Fruit fly (Drosophila melanogaster) whole organism, prepupa: ENCODE data around the gene CecA1.

Experiments used
- Blimp-1 ChIP-seq: fragments of 200-800 bp; sonication (Bioruptor generic); optimal IDR thresholded peaks from 3 replicates; lab custom pipeline; 2017; ENCODE audit warnings: missing biosample characterization, missing genetic modification characterization, mild to moderate bottlenecking, moderate library complexity, missing genetic modification reagents
- CG10631 ChIP-seq: fragments of 200-800 bp; sonication (Bioruptor generic); optimal IDR thresholded peaks from 2 replicates; lab custom pipeline; 2016; ENCODE audit warnings: missing biosample characterization, missing genetic modification characterization
- CG10669 ChIP-seq: fragments of 200-800 bp; sonication (Bioruptor generic); optimal IDR thresholded peaks from 3 replicates; lab custom pipeline; 2018; ENCODE audit warnings: missing biosample characterization, mild to moderate bottlenecking, missing genetic modification characterization, moderate library complexity
- CG11294 ChIP-seq: fragments of 200-800 bp; sonication (Bioruptor generic); IDR thresholded peaks from 2 replicates; pipeline ENCODE4 v1.3.6; 2022; ENCODE audit warnings: missing biosample characterization, missing genetic modification characterization
- CG11902 ChIP-seq: fragments of 200-800 bp; sonication (Bioruptor generic); optimal IDR thresholded peaks from 3 replicates; lab custom pipeline; 2016; ENCODE audit warnings: missing biosample characterization, missing genetic modification characterization
- CG1621 ChIP-seq: fragments of 200-800 bp; sonication (Bioruptor generic); optimal IDR thresholded peaks from 3 replicates; lab custom pipeline; 2018; ENCODE audit warnings: missing biosample characterization, mild to moderate bottlenecking, missing genetic modification characterization
- CG3032 ChIP-seq: fragments of 200-800 bp; optimal IDR thresholded peaks from 2 replicates; lab custom pipeline; 2019; ENCODE audit warnings: missing biosample characterization, mild to moderate bottlenecking, missing genetic modification characterization, moderate library complexity
- CG31627 ChIP-seq: fragments of 200-800 bp; sonication (Bioruptor generic); optimal IDR thresholded peaks from 3 replicates; lab custom pipeline; 2016; ENCODE audit warnings: missing biosample characterization, missing genetic modification characterization
- CG32006 ChIP-seq: fragments of 200-800 bp; sonication (Bioruptor generic); optimal IDR thresholded peaks from 3 replicates; lab custom pipeline; 2017; ENCODE audit warnings: missing biosample characterization, mild to moderate bottlenecking, missing genetic modification characterization
- CG34406 ChIP-seq: fragments of 200-800 bp; sonication (Bioruptor generic); optimal IDR thresholded peaks from 3 replicates; lab custom pipeline; 2016; ENCODE audit warnings: missing biosample characterization, missing genetic modification characterization
- CG3919 ChIP-seq: fragments of 200-800 bp; sonication (Bioruptor generic); optimal IDR thresholded peaks from 3 replicates; lab custom pipeline; 2016; ENCODE audit warnings: missing biosample characterization, missing genetic modification characterization
- CG4318 ChIP-seq: fragments of 200-800 bp; sonication (Bioruptor generic); optimal IDR thresholded peaks from 3 replicates; lab custom pipeline; 2017; ENCODE audit warnings: missing biosample characterization, mild to moderate bottlenecking, missing genetic modification characterization
- CG6163 ChIP-seq: fragments of 200-800 bp; sonication (Bioruptor generic); IDR thresholded peaks from 3 replicates; pipeline ENCODE4 v1.3.6; 2022; ENCODE audit warnings: missing biosample characterization, missing genetic modification characterization
- CG6792 ChIP-seq: fragments of 200-800 bp; sonication (Bioruptor generic); optimal IDR thresholded peaks from 3 replicates; lab custom pipeline; 2016; ENCODE audit warnings: missing biosample characterization, missing genetic modification characterization
- CG6808 ChIP-seq: fragments of 200-800 bp; sonication (Bioruptor generic); optimal IDR thresholded peaks from 3 replicates; lab custom pipeline; 2017; ENCODE audit warnings: missing biosample characterization, missing genetic modification characterization, mild to moderate bottlenecking, moderate library complexity, missing genetic modification reagents
- CG7368 ChIP-seq: fragments of 200-800 bp; sonication (Bioruptor generic); optimal IDR thresholded peaks from 3 replicates; lab custom pipeline; 2016; ENCODE audit warnings: missing biosample characterization, missing genetic modification characterization
- CG8119 ChIP-seq: fragments of 200-800 bp; sonication (Bioruptor generic); IDR thresholded peaks from 3 replicates; pipeline ENCODE4 v1.3.6; 2022; ENCODE audit warnings: missing biosample characterization, missing genetic modification characterization
- CG8319 ChIP-seq: fragments of 200-800 bp; sonication (Bioruptor generic); optimal IDR thresholded peaks from 3 replicates; lab custom pipeline; 2016; ENCODE audit warnings: missing biosample characterization, missing genetic modification characterization
- CG9139 ChIP-seq: fragments of 200-800 bp; sonication (Bioruptor generic); optimal IDR thresholded peaks from 3 replicates; lab custom pipeline; 2017; ENCODE audit warnings: missing biosample characterization, mild to moderate bottlenecking, missing genetic modification characterization
- Eip75B ChIP-seq: fragments of 200-800 bp; sonication (Bioruptor generic); optimal IDR thresholded peaks from 3 replicates; lab custom pipeline; 2016; ENCODE audit warnings: missing biosample characterization, missing genetic modification characterization
- Eip78C ChIP-seq: fragments of 200-800 bp; sonication (Bioruptor generic); peaks from one replicate; lab custom pipeline; 2016; ENCODE audit warnings: missing biosample characterization, missing genetic modification characterization
- Eip93F ChIP-seq: fragments of 200-800 bp; sonication (Bioruptor generic); optimal IDR thresholded peaks from 2 replicates; lab custom pipeline; 2016; ENCODE audit warnings: missing biosample characterization, mild to moderate bottlenecking, missing genetic modification characterization
- Ets21C ChIP-seq: fragments of 200-800 bp; sonication (Bioruptor generic); optimal IDR thresholded peaks from 3 replicates; lab custom pipeline; 2016; ENCODE audit warnings: missing biosample characterization, missing genetic modification characterization
- Ets96B ChIP-seq: fragments of 200-800 bp; optimal IDR thresholded peaks from 2 replicates; lab custom pipeline; 2019; ENCODE audit warnings: missing biosample characterization, mild to moderate bottlenecking, missing genetic modification characterization, moderate library complexity
- Hr38 ChIP-seq: sonication (Bioruptor generic); optimal IDR thresholded peaks from 2 replicates; lab custom pipeline; 2016; ENCODE audit warnings: missing biosample characterization, missing genetic modification characterization
- Hr4 ChIP-seq: fragments of 200-800 bp; sonication (Bioruptor generic); optimal IDR thresholded peaks from 3 replicates; lab custom pipeline; 2016; ENCODE audit warnings: missing biosample characterization, missing genetic modification characterization
- Met ChIP-seq: fragments of 200-800 bp; sonication (Bioruptor generic); optimal IDR thresholded peaks from 3 replicates; lab custom pipeline; 2016; ENCODE audit warnings: missing biosample characterization, missing genetic modification characterization
- OdsH ChIP-seq: fragments of 200-800 bp; sonication (Bioruptor generic); optimal IDR thresholded peaks from 3 replicates; lab custom pipeline; 2016; ENCODE audit warnings: missing biosample characterization, missing genetic modification characterization
- Sox14 ChIP-seq: fragments of 200-800 bp; sonication (Bioruptor generic); optimal IDR thresholded peaks from 3 replicates; lab custom pipeline; 2016; ENCODE audit warnings: missing biosample characterization, missing genetic modification characterization
- Sox15 ChIP-seq: fragments of 200-800 bp; sonication (Bioruptor generic); optimal IDR thresholded peaks from 3 replicates; lab custom pipeline; 2016; ENCODE audit warnings: missing biosample characterization, missing genetic modification characterization
- achi ChIP-seq: fragments of 200-800 bp; sonication (Bioruptor generic); optimal IDR thresholded peaks from 3 replicates; lab custom pipeline; 2016; ENCODE audit warnings: missing biosample characterization, missing genetic modification characterization
- acj6 ChIP-seq: fragments of 200-800 bp; sonication (Bioruptor generic); optimal IDR thresholded peaks from 3 replicates; lab custom pipeline; 2016; ENCODE audit warnings: missing biosample characterization, missing genetic modification characterization
- dac ChIP-seq: fragments of 200-800 bp; sonication (Bioruptor generic); optimal IDR thresholded peaks from 2 replicates; lab custom pipeline; 2017; ENCODE audit warnings: missing biosample characterization, mild to moderate bottlenecking, missing genetic modification characterization
- dsx ChIP-seq: fragments of 200-800 bp; optimal IDR thresholded peaks from 3 replicates; lab custom pipeline; 2019; ENCODE audit warnings: missing biosample characterization, mild to moderate bottlenecking, missing genetic modification characterization, moderate library complexity; ENCODE audit not compliant: poor library complexity, severe bottlenecking
- eg ChIP-seq: fragments of 200-800 bp; sonication (Bioruptor generic); IDR thresholded peaks from 3 replicates; pipeline ENCODE4 v1.3.6; 2022; ENCODE audit warnings: missing biosample characterization, missing genetic modification characterization
- esn ChIP-seq: fragments of 200-800 bp; sonication (Bioruptor generic); optimal IDR thresholded peaks from 2 replicates; lab custom pipeline; 2016; ENCODE audit warnings: missing biosample characterization, mild to moderate bottlenecking, missing genetic modification characterization, moderate library complexity
- fd59A ChIP-seq: fragments of 200-800 bp; sonication (Bioruptor generic); optimal IDR thresholded peaks from 2 replicates; lab custom pipeline; 2017; ENCODE audit warnings: missing biosample characterization, mild to moderate bottlenecking, missing genetic modification characterization, missing genetic modification reagents
- fd85E ChIP-seq: fragments of 200-800 bp; sonication (Bioruptor generic); optimal IDR thresholded peaks from 3 replicates; lab custom pipeline; 2016; ENCODE audit warnings: missing biosample characterization, missing genetic modification characterization
- fkh ChIP-seq: fragments of 200-800 bp; sonication (Bioruptor generic); optimal IDR thresholded peaks from 3 replicates; lab custom pipeline; 2017; ENCODE audit warnings: missing biosample characterization, mild to moderate bottlenecking, missing genetic modification characterization, moderate library complexity
- lz ChIP-seq: fragments of 200-800 bp; sonication (Bioruptor generic); optimal IDR thresholded peaks from 3 replicates; lab custom pipeline; 2016; ENCODE audit warnings: missing biosample characterization, missing genetic modification characterization
- net ChIP-seq: fragments of 200-800 bp; sonication (Bioruptor generic); optimal IDR thresholded peaks from 3 replicates; lab custom pipeline; 2016; ENCODE audit warnings: missing biosample characterization, missing genetic modification characterization
- pdm3 ChIP-seq: fragments of 200-800 bp; sonication (Bioruptor generic); optimal IDR thresholded peaks from 3 replicates; lab custom pipeline; 2016; ENCODE audit warnings: missing biosample characterization, missing genetic modification characterization
- salr ChIP-seq, 2 experiments: fragments of 200-800 bp; sonication (Bioruptor generic); optimal IDR thresholded peaks; 3 replicates each; lab custom pipeline; 2016 to 2018; ENCODE audit warnings: missing biosample characterization in 2 of 2, missing genetic modification characterization in 2 of 2, mild to moderate bottlenecking in 1 of 2
- spab ChIP-seq: fragments of 200-800 bp; sonication (Bioruptor generic); optimal IDR thresholded peaks from 2 replicates; lab custom pipeline; 2017; ENCODE audit warnings: missing biosample characterization, mild to moderate bottlenecking, missing genetic modification characterization, missing genetic modification reagents
- ss ChIP-seq, 2 experiments: fragments of 200-800 bp; sonication (Bioruptor generic); optimal IDR thresholded peaks; 2 replicates in 1 of 2; 3 replicates in 1 of 2; lab custom pipeline; 2017 to 2018; ENCODE audit warnings: mild to moderate bottlenecking in 2 of 2, missing biosample characterization in 2 of 2, missing genetic modification characterization in 2 of 2, moderate library complexity in 1 of 2
- vri ChIP-seq: fragments of 200-800 bp; sonication (Bioruptor generic); optimal IDR thresholded peaks from 3 replicates; lab custom pipeline; 2016; ENCODE audit warnings: missing biosample characterization, mild to moderate bottlenecking, missing genetic modification characterization

The CecA1 gene

DNA sequence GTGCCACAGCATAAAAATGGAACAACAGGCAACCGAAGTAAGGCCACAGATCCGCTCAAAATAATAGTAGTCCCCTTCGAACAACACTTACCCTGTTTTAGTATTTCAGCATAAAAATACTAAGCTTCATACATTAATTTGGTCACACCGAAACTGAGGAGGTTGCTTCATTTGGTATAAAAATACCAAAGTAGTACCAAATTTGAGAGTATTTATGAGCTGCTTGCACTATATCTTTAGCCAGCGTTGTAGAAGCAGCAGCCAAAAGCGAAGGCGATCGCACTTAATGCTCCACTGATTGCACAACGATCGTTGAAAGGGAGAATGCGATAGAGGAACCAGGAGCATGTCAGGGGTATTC is 48.3 kb downstream of the CecA1 start (continued):
- TF ChIP-seq vri (peak; percentile 94), CG31627 (peak; percentile 91), eg (peak; percentile 76), CG4318 (peak; percentile 71), lz (GFP tag; lab: Kevin White, UChicago) (peak; percentile 95), fd59A (GFP tag; lab: Kevin White, UChicago) (peak; percentile 95), Hr38 (GFP tag; lab: Kevin White, UChicago) (no peak), CG1621 (tag; lab: Kevin White, UChicago) (peak; percentile 96), CG6808 (GFP tag; lab: Kevin White, UChicago) (peak; percentile 88), Blimp-1 (GFP tag; lab: Kevin White, UChicago) (no peak), OdsH (GFP tag; lab: Kevin White, UChicago) (peak; percentile 89), dac (peak; percentile 47), CG8119 (GFP tag; lab: Robert Waterston, UW) (peak; percentile 86), fd85E (GFP tag; lab: Kevin White, UChicago) (peak; percentile 82), CG11294 (peak; percentile 30; the same call in 1 of the 2 replicates), Ets96B (tag; lab: Kevin White, UChicago) (peak; percentile 96), esn (GFP tag; lab: Kevin White, UChicago) (peak; percentile 92), CG32006 (GFP tag; lab: Kevin White, UChicago) (peak; percentile 84), Sox15 (GFP tag; lab: Kevin White, UChicago) (peak; percentile 83)

DNA sequence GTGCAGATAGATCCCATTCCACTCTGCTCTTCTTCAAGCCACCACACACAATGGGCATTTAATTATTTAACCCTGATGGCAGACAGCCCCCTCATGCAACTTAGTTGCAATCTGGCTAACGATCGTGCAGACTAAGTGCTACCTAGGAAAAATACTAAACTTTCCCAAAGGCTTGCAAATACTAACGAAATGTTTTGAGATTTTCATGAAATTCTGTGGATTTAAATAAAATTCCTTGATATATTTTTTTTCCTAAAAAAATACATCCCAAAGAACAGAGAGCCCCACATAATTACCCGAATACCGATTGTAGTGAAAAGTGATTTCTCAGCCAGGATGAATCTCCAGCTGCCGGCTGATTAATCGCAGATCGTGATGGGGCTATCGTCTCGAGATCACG is 48.9 kb downstream of the CecA1 start:
- TF ChIP-seq CG7368 (GFP tag; lab: Kevin White, UChicago) = peak; percentile 19
- peak; percentile 72 for TF ChIP-seq CG10631 (GFP tag; lab: Kevin White, UChicago)
- peak; percentile 36 for TF ChIP-seq CG8319
- TF ChIP-seq OdsH (GFP tag; lab: Kevin White, UChicago) = peak; percentile 40
- TF ChIP-seq ss (GFP tag; optimal IDR thresholded peaks at IDR 0.05; lab: Kevin White, UChicago) = peak in 1 of 2 experiments; percentile 45
- TF ChIP-seq CG6792 = peak; percentile 15
- TF ChIP-seq Eip78C = peak; percentile 78
- TF ChIP-seq CG1621 (tag; lab: Kevin White, UChicago) = peak; percentile 66
- peak; percentile 24 for TF ChIP-seq acj6 (GFP tag; lab: Kevin White, UChicago)
- peak; percentile 43 for TF ChIP-seq CG9139
- peak; percentile 82 for TF ChIP-seq CG3032 (tag; lab: Kevin White, UChicago)
- TF ChIP-seq fd59A (GFP tag; lab: Kevin White, UChicago) = peak; percentile 75
- TF ChIP-seq fkh (GFP tag; lab: Kevin White, UChicago) = no peak
- no peak for TF ChIP-seq CG11294
- TF ChIP-seq CG6808 (GFP tag; lab: Kevin White, UChicago) = peak; percentile 67
- peak; percentile 87 for TF ChIP-seq CG10669 (GFP tag; lab: Kevin White, UChicago)
- peak; percentile 85 for TF ChIP-seq Ets96B (tag; lab: Kevin White, UChicago)
- TF ChIP-seq salr (GFP tag; optimal IDR thresholded peaks at IDR 0.05; lab: Kevin White, UChicago) = peak in 1 of 2 experiments; percentile 67
- TF ChIP-seq achi (GFP tag; lab: Kevin White, UChicago) = peak; percentile 49
- peak; percentile 44 for TF ChIP-seq Eip75B (GFP tag; lab: Kevin White, UChicago)
- TF ChIP-seq dsx (GFP tag; lab: Kevin White, UChicago) = peak; percentile 100
- peak; percentile 17 for TF ChIP-seq CG34406 (GFP tag; lab: Kevin White, UChicago)
- peak; percentile 37 for TF ChIP-seq Sox14 (GFP tag; lab: Kevin White, UChicago)
- TF ChIP-seq CG11902 (GFP tag; lab: Kevin White, UChicago) = no peak
- peak; percentile 69 for TF ChIP-seq spab (GFP tag; lab: Kevin White, UChicago)
- no peak for TF ChIP-seq dac
- no peak for TF ChIP-seq Eip93F (GFP tag; lab: Kevin White, UChicago)
- peak; percentile 64 for TF ChIP-seq CG6163
- TF ChIP-seq Met (GFP tag; lab: Kevin White, UChicago) = peak; percentile 31
- TF ChIP-seq Ets21C (GFP tag; lab: Kevin White, UChicago) = no peak
- peak; percentile 66 for TF ChIP-seq CG3919 (GFP tag; lab: Kevin White, UChicago)
- peak; percentile 35 for TF ChIP-seq net (GFP tag; lab: Kevin White, UChicago)
- TF ChIP-seq vri = no peak
- TF ChIP-seq pdm3 (GFP tag; lab: Kevin White, UChicago) = peak; percentile 42
- peak; percentile 33; the same call in 2 of the 3 replicates for TF ChIP-seq CG8119 (GFP tag; lab: Robert Waterston, UW)
- peak; percentile 21 for TF ChIP-seq Hr4 (GFP tag; lab: Kevin White, UChicago)
